Worm (Caenorhabditis elegans) whole organism, mixed stage, embryonic: ENCODE results near the gene W09G12.10.

ENCODE experiments used
- M03D4.4 ChIP-seq: sonication (generic microtip); optimal IDR thresholded peaks from 2 replicates; lab custom pipeline; 2017; ENCODE audit warnings: mild to moderate bottlenecking, missing genetic modification characterization, missing compliant biosample characterization
- bed-3 ChIP-seq: fragments of 200-800 bp; sonication (Bioruptor generic); optimal IDR thresholded peaks from 3 replicates; lab custom pipeline; 2018; ENCODE audit warnings: mild to moderate bottlenecking, missing genetic modification characterization, moderate library complexity, missing compliant biosample characterization
- blmp-1 ChIP-seq: fragments of 150-350 bp; optimal IDR thresholded peaks from 2 replicates; lab custom pipeline; 2014; ENCODE audit warnings: missing biosample characterization, missing genetic modification characterization
- ceh-39 ChIP-seq: fragments of 150-350 bp; optimal IDR thresholded peaks from 2 replicates; lab custom pipeline; 2014; ENCODE audit warnings: missing biosample characterization, missing genetic modification characterization
- ceh-43 ChIP-seq: fragments of 200-800 bp; sonication (Bioruptor generic); optimal IDR thresholded peaks from 2 replicates; lab custom pipeline; 2018; ENCODE audit warnings: mild to moderate bottlenecking, missing genetic modification characterization, moderate library complexity, missing compliant biosample characterization
- ces-1 ChIP-seq: fragments of 150-350 bp; optimal IDR thresholded peaks from 2 replicates; lab custom pipeline; 2014; ENCODE audit warnings: missing biosample characterization, missing genetic modification reagents, missing genetic modification characterization
- cnd-1 ChIP-seq: fragments of 200-800 bp; sonication (Bioruptor generic); optimal IDR thresholded peaks from 2 replicates; lab custom pipeline; 2018; ENCODE audit warnings: mild to moderate bottlenecking, missing genetic modification characterization, missing compliant biosample characterization
- drap-1 ChIP-seq: fragments of 200-800 bp; sonication (Bioruptor generic); optimal IDR thresholded peaks from 3 replicates; lab custom pipeline; 2018; ENCODE audit warnings: mild to moderate bottlenecking, missing genetic modification characterization, missing compliant biosample characterization
- elt-1 ChIP-seq: sonication (generic microtip); optimal IDR thresholded peaks from 2 replicates; lab custom pipeline; 2017; ENCODE audit warnings: missing genetic modification characterization, mild to moderate bottlenecking, missing compliant biosample characterization, antibody characterized with exemption, moderate library complexity, borderline replicate concordance; ENCODE audit not compliant: insufficient read depth
- elt-3 ChIP-seq: fragments of 150-350 bp; optimal IDR thresholded peaks from 2 replicates; lab custom pipeline; 2014; ENCODE audit warnings: missing biosample characterization, missing genetic modification characterization
- ham-2 ChIP-seq: fragments of 200-800 bp; sonication (Bioruptor generic); optimal IDR thresholded peaks from 2 replicates; lab custom pipeline; 2018; ENCODE audit warnings: mild to moderate bottlenecking, missing genetic modification characterization, missing compliant biosample characterization
- hlh-1 ChIP-seq: fragments of 150-350 bp; optimal IDR thresholded peaks from 2 replicates; lab custom pipeline; 2014; ENCODE audit warnings: missing biosample characterization, missing genetic modification reagents, missing genetic modification characterization
- lin-13 ChIP-seq: fragments of 150-350 bp; optimal IDR thresholded peaks from 2 replicates; lab custom pipeline; 2014; ENCODE audit warnings: missing biosample characterization, missing genetic modification characterization
- lsy-2 ChIP-seq: fragments of 150-350 bp; optimal IDR thresholded peaks from 2 replicates; lab custom pipeline; 2014; ENCODE audit warnings: missing biosample characterization, missing genetic modification characterization
- mep-1 ChIP-seq: fragments of 150-350 bp; optimal IDR thresholded peaks from 2 replicates; lab custom pipeline; 2017; ENCODE audit warnings: missing biosample characterization, missing genetic modification reagents, missing genetic modification characterization, inconsistent platforms
- mls-2 ChIP-seq: sonication (generic microtip); optimal IDR thresholded peaks from 2 replicates; lab custom pipeline; 2016; ENCODE audit warnings: mild to moderate bottlenecking, missing genetic modification characterization, moderate library complexity, missing compliant biosample characterization
- nhr-12 ChIP-seq: fragments of 150-350 bp; optimal IDR thresholded peaks from 2 replicates; lab custom pipeline; 2014; ENCODE audit warnings: missing biosample characterization, missing genetic modification characterization
- nhr-2 ChIP-seq: fragments of 150-350 bp; optimal IDR thresholded peaks from 2 replicates; lab custom pipeline; 2014; ENCODE audit warnings: missing biosample characterization, missing genetic modification characterization
- nhr-237 ChIP-seq: fragments of 150-350 bp; optimal IDR thresholded peaks from 2 replicates; lab custom pipeline; 2014; ENCODE audit warnings: missing biosample characterization, missing genetic modification characterization
- nhr-28 ChIP-seq: fragments of 150-350 bp; optimal IDR thresholded peaks from 2 replicates; lab custom pipeline; 2014; ENCODE audit warnings: missing biosample characterization, missing genetic modification characterization
- pha-4 ChIP-seq: fragments of 150-350 bp; optimal IDR thresholded peaks from 2 replicates; lab custom pipeline; 2018; ENCODE audit warnings: missing biosample characterization, missing genetic modification reagents, missing genetic modification characterization
- sem-2 ChIP-seq: fragments of 200-800 bp; sonication (Bioruptor generic); optimal IDR thresholded peaks from 2 replicates; lab custom pipeline; 2018; ENCODE audit warnings: mild to moderate bottlenecking, missing genetic modification characterization, missing compliant biosample characterization
- sptf-1 ChIP-seq: sonication (generic microtip); optimal IDR thresholded peaks from 2 replicates; lab custom pipeline; 2017; ENCODE audit warnings: mild to moderate bottlenecking, missing genetic modification characterization, moderate library complexity, missing compliant biosample characterization
- tbx-8 ChIP-seq: fragments of 200-800 bp; sonication (Bioruptor generic); optimal IDR thresholded peaks from 2 replicates; lab custom pipeline; 2018; ENCODE audit warnings: mild to moderate bottlenecking, missing genetic modification characterization, moderate library complexity, missing compliant biosample characterization
- unc-120 ChIP-seq: sonication (generic microtip); optimal IDR thresholded peaks from 2 replicates; lab custom pipeline; 2017; ENCODE audit warnings: missing genetic modification characterization, missing compliant biosample characterization; ENCODE audit not compliant: poor library complexity, severe bottlenecking
- unc-39 ChIP-seq: fragments of 150-350 bp; optimal IDR thresholded peaks from 2 replicates; lab custom pipeline; 2014; ENCODE audit warnings: missing biosample characterization, missing genetic modification characterization
- unc-62 ChIP-seq: fragments of 150-350 bp; optimal IDR thresholded peaks from 2 replicates; lab custom pipeline; 2014; ENCODE audit warnings: missing biosample characterization, missing genetic modification reagents, missing genetic modification characterization
- zip-8 ChIP-seq: fragments of 150-350 bp; optimal IDR thresholded peaks from 2 replicates; lab custom pipeline; 2014; ENCODE audit warnings: missing biosample characterization, missing genetic modification characterization
- ztf-11 ChIP-seq: fragments of 150-350 bp; optimal IDR thresholded peaks from 2 replicates; lab custom pipeline; 2014; ENCODE audit warnings: missing biosample characterization, missing genetic modification characterization

Gene W09G12.10

DNA sequence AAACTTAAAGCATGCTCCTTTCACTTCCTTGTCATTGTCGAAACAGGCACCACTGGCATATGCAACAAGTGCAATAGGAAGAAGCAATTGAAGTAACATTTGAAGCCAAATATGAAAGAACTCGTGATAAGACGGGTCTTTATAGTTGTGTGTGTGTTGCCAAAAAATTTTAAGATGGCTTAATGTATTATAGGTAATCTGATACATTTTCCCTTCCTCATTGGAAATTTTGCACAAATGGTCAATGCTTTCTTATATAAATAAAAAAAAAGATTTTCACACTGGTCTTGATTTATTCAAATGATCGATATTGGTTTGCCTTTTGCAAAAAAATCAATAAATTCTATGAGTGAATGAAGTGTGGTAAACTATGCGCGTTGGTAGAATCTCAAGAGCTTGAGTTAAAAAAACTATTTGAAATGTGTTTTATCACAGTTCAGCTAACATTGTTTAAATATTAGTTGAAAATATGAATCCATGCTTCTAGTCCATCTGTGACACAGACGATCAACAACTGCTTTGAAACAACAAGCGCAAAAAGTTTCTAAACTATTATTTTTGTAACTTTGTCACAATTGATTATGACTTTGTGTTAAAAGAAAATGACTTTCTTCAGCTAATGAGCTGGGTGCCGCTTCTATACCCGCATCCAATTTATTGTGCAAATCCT is 30.3 kb upstream of the W09G12.10 start, which contains the start of the genes clec-166 and F38A1.6:
Gene clec-166, minus strand, starts transcription at position 101 of the 670 bp plus-strand sequence.
Gene F38A1.6, plus strand, starts transcription at position 620 of the 670 bp plus-strand sequence.
- TF ChIP-seq ces-1 (no peak), drap-1 (GFP tag; lab: Kevin White, UChicago) (no peak), unc-62 (GFP tag; lab: Kevin White, UChicago) (no peak), nhr-12 (tag; lab: Kevin White, UChicago) (no peak), sem-2 (GFP tag; lab: Kevin White, UChicago) (no peak), hlh-1 (tag; lab: Kevin White, UChicago) (no peak), bed-3 (GFP tag; lab: Kevin White, UChicago) (no peak), sptf-1 (tag; lab: Kevin White, UChicago) (no peak), ceh-43 (GFP tag; lab: Kevin White, UChicago) (no peak)

DNA sequence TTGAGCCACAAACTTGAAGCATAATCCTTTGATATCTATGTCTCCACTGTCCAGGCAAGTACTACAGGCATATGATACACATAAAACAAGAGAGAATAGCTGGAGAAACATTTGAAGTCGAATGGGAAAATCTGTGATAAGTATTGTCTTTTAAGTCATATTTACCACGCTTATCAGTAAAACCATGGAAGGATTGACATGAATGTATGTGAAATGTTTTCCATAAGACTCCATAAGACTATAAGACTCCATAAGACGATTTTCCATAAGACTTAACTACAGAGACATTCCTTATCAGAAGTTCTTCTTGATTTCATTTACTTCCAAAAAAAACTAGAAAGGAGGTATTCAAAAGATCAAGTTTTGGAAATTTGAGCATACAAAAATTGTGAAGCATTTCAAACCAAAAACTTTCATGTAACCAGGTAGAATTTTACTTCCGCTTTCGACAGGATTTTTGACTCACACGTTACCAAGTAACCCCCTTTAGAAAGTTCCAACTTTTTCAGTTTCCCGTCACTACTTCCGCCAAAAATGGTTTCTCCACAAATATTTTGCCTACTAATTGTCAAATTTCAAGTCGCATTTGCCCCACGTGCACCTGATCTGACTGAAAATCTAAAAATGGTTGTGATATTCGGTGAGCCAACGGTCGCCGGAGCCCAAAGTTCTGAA is 25.8 kb upstream of the W09G12.10 start, which contains the start of the genes clec-165 and F38A1.11:
Gene clec-165, minus strand, starts transcription at position 125 of the 675 bp plus-strand sequence.
Gene F38A1.11, plus strand, starts transcription at position 625 of the 675 bp plus-strand sequence.
- no peak for TF ChIP-seq zip-8 (tag; lab: Kevin White, UChicago)
- TF ChIP-seq lsy-2 (tag; lab: Kevin White, UChicago) = no peak
- no peak for TF ChIP-seq pha-4 (tag; lab: Kevin White, UChicago)
- no peak for TF ChIP-seq ces-1
- TF ChIP-seq unc-120 (tag; lab: Kevin White, UChicago) = no peak
- TF ChIP-seq nhr-2 (tag; lab: Kevin White, UChicago) = no peak
- TF ChIP-seq ceh-39 (tag; lab: Kevin White, UChicago) = no peak
- no peak for TF ChIP-seq lin-13
- no peak for TF ChIP-seq tbx-8 (GFP tag; lab: Kevin White, UChicago)
- TF ChIP-seq nhr-12 (tag; lab: Kevin White, UChicago) = no peak
- TF ChIP-seq ham-2 = no peak
- no peak for TF ChIP-seq cnd-1 (tag; lab: Kevin White, UChicago)
- no peak for TF ChIP-seq sem-2 (GFP tag; lab: Kevin White, UChicago)
- TF ChIP-seq unc-39 = no peak
- TF ChIP-seq, all 35 proteins: peak for 0

DNA sequence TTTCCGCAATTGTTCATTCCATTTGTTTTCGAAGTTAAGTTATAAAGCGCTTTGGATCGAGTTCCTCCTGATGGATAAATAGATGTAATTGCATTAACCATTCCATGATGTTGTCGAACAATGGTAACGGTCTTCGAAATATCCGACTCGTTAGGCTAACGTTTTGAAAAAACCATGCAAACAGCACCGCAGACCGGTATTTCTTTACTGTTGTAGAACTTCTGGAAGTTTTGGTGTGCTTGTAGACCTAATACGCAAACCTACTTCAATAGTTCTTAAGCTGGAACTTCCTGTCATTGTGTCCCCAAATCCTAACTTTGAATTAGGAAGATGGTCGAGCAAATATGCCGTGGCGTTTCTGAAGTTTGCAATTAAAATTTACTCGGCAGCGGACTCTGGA is 24.2 kb upstream of the W09G12.10 start, which contains the start of gene F38A1.9:
Gene F38A1.9, minus strand, starts transcription at position 101 of the 400 bp plus-strand sequence.
- TF ChIP-seq elt-3 (tag; lab: Kevin White, UChicago) (no peak), cnd-1 (tag; lab: Kevin White, UChicago) (no peak), nhr-237 (tag; lab: Kevin White, UChicago) (no peak), nhr-2 (tag; lab: Kevin White, UChicago) (no peak), M03D4.4 (tag; lab: Kevin White, UChicago) (no peak), zip-8 (tag; lab: Kevin White, UChicago) (no peak), unc-120 (tag; lab: Kevin White, UChicago) (no peak)

DNA sequence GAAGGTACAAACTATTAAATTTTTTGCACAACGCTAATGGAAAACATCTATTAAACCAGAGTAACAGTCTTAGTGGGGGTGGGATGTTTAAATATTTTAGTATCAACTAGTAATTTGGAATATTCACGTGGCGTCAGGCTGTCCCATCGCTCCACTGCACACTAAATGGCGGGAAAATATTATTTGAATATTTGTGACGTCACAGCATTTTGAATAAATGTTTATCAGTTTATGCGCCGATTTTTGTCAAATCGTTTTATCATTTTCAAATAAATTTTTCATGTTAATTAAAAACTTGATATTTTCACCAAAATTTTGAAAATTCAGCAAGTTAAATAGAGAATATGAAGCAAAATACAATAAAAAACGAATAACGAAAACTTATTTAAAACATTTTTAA is 22.2 kb upstream of the W09G12.10 start, which contains the start of gene F38A1.15:
Gene F38A1.15, minus strand, starts transcription at position 101 of the 400 bp plus-strand sequence.
- no peak for TF ChIP-seq ztf-11
- no peak for TF ChIP-seq unc-62 (GFP tag; lab: Kevin White, UChicago)
- no peak for TF ChIP-seq ceh-39 (tag; lab: Kevin White, UChicago)

DNA sequence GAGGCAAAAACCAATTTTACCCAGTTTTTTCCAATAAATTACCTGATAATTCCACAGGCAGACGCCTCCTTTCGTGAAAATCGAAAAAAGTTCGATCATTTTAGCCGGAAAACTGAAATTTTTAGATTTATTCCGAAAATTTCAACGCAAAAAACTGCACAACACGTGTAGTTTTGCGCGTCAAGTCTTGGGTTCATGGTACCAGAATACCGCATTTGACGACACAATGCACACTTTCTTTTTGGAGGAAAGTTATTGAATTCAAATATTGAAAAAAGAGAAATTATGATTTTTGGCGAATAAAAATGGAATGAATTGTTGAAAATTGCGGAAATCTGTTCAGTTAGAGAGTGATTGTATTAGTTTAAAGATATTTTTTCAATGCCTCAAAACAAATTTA is 18.6 kb upstream of the W09G12.10 start, which contains the start of gene F38A1.8:
Gene F38A1.8, minus strand, starts transcription at position 167 of the 400 bp plus-strand sequence.
- no peak for TF ChIP-seq bed-3 (GFP tag; lab: Kevin White, UChicago)
- TF ChIP-seq mep-1 = peak; percentile 36
- TF ChIP-seq lin-13 = peak; percentile 51
- no peak for TF ChIP-seq nhr-28 (tag; lab: Kevin White, UChicago)
- TF ChIP-seq nhr-237 (tag; lab: Kevin White, UChicago) = peak; percentile 64
- TF ChIP-seq pha-4 (tag; lab: Kevin White, UChicago) = peak; percentile 32
- peak; percentile 64 for TF ChIP-seq lsy-2 (tag; lab: Kevin White, UChicago)
- TF ChIP-seq, all 35 proteins: peak for 5

DNA sequence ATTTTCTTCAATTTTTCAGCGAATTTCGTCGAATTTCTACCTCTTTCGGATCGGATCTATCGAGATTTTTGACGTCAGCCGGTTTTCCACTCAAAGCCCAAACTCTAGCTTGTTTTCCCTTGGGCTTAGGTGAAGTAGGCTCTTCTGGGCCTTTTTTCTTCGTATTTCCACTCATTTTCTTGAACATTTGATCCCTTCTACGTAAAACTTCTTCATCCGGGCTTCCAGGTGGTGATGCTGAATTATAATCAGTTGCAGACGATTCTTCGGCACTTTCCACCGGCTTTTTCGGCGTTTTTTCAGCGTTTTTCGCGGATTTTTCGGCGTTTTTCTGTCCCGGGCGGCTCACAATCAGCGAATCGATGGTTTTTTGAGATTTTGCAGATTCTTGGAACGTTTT is 17.1 kb upstream of the W09G12.10 start:
- TF ChIP-seq zip-8 (tag; lab: Kevin White, UChicago) (no peak), blmp-1 (tag; lab: Kevin White, UChicago) (no peak), hlh-1 (tag; lab: Kevin White, UChicago) (no peak), unc-120 (tag; lab: Kevin White, UChicago) (no peak), elt-1 (tag; lab: Kevin White, UChicago) (no peak), lin-13 (no peak), mls-2 (no peak), pha-4 (tag; lab: Kevin White, UChicago) (no peak), nhr-237 (tag; lab: Kevin White, UChicago) (no peak), ceh-43 (GFP tag; lab: Kevin White, UChicago) (no peak)
- TF ChIP-seq, all 35 proteins: peak for 0
